Fruit fly (Drosophila melanogaster): ENCODE results near the gene SK.

SK gene

DNA sequence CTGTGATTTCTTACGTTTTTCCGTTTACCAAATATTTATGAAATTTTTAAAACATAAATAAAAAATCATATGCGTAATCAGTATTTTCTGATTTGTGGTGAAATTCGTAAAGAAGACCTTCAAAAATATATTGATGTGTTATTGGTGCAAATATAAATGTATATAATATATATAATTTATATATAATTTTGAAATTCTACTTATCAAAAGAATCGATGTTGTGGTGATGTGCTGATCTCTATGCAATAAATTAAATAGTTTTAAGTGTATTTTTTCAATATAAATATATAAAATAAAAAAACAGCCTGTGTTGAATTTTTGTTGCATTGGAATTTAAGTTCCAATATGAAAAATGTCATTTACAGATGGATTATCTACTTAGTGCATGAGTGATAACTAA, 89.2 kb downstream of the SK start, which contains the start of gene CG15784:
Gene CG15784 (plus strand): TSS at position 301 of the 400 bp plus-strand sequence.
- no peak for TF ChIP-seq insv (optimal IDR thresholded peaks at IDR 0.05)
- TF ChIP-seq ttk (optimal IDR thresholded peaks at IDR 0.05), result no peak
- no peak for TF ChIP-seq h (optimal IDR thresholded peaks at IDR 0.05)
- no peak for TF ChIP-seq psq (optimal IDR thresholded peaks at IDR 0.05)
- TF ChIP-seq Sin3A (optimal IDR thresholded peaks at IDR 0.05), result no peak
- TF ChIP-seq Myc (optimal IDR thresholded peaks at IDR 0.05), result no peak

DNA sequence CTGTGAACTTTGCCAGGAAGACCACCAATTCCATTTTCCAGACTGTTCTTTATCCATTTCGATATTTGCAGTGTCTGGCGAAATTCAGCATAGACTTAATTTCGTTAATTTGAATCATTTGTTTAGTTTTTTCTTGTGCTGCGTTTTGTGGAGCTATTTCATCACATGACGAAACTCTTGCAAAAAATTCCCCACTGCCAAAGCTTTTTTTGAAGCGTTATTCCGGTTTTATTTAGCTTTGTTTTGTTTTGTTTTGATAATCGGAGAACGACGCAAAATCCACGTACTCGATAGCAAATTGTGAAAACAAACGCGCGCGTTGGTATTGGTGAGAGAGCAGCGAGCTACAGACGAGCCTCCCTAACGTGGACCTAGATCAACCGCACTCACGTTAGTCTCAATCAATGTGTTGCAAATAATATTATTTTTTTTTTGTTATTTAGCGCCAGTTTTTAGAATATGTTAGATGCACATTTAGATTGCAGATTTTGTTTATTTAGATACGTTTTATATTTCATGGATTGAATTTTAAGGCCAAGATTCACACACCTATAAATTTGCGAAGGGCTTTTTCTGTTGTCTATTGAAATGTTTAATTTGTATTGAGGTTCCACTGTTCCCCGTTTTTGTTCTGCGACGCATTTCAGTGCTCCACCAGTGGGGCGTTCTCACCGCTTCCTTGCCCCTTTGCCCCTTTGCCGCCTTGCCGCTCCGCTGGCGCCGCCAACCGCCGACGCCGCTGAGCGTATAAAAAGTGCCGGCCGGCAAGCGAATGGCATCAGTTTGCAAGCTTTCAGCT, 89.9 kb downstream of the SK start:
- TF ChIP-seq psq (optimal IDR thresholded peaks at IDR 0.05), result no peak
- no peak for TF ChIP-seq ttk (optimal IDR thresholded peaks at IDR 0.05)
- TF ChIP-seq Myc (optimal IDR thresholded peaks at IDR 0.05), result no peak
- TF ChIP-seq h (optimal IDR thresholded peaks at IDR 0.05), result no peak
- no peak for TF ChIP-seq insv (optimal IDR thresholded peaks at IDR 0.05)
- no peak for TF ChIP-seq Sin3A (optimal IDR thresholded peaks at IDR 0.05)

DNA sequence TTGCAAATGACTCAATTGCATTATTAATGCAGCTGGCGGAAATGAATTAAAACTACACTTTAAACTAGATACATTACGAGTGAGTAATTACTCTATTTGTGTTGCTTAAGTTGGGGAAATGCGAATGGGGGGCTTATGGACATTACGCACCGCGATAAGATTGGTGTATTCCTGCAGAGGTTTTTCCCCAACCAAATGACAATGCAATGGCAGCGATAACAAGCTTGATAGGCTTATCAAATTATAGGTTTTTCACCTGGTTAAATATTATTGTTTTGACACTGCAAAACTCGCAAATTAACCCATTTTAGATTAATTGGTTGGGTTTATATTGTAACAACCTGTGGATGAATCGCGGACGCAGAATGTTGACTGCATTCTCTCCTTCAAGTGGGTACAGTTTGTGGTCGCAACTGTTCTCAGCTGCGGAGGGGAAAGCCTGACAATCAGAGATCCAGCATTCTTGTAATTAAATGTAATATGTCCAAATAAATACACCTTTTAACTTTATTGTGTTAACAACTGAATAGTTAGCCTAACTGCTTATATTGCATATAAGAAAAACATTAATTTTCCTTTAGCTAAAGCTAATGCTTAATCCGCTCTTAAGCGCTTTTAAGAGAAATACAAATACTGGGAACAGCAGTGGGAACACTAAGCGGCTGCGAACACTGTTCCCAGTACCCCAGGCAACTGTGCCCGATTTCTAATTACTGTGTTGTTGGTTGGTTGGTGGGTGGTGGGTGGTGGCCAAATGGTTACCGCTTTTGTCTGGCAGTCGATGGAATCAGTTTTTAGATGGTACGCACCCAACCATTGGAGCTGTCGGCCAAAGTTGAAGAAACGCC, 92.8 kb downstream of the SK start:
- TF ChIP-seq ttk (optimal IDR thresholded peaks at IDR 0.05), result no peak
- no peak for TF ChIP-seq Myc (optimal IDR thresholded peaks at IDR 0.05)
- no peak for TF ChIP-seq h (optimal IDR thresholded peaks at IDR 0.05)
- TF ChIP-seq Sin3A (optimal IDR thresholded peaks at IDR 0.05), result no peak
- TF ChIP-seq insv (optimal IDR thresholded peaks at IDR 0.05), result no peak

DNA sequence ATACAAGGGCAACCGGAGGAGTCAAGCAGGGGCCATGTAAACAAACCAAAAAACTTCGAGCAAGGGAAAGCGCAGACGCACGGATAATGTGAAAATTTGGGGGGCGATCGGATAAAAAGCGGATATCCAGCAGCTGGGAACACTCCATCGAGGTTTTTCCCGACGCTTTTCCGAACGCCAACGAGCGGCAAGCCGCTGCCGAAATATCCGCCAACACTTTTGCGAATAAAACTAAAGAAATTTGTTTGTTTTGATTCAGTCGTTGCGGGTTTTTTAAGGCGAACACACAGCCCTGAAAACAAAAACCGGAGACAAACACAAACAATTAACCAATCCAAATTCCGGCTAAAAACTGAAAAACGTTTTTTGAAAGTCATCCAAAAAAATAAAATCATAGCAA, 106.4 kb downstream of the SK start, which contains the start of gene SPR:
Gene SPR (plus strand): TSS at position 253 of the 400 bp plus-strand sequence.
- TF ChIP-seq insv (optimal IDR thresholded peaks at IDR 0.05), result no peak
- TF ChIP-seq h (optimal IDR thresholded peaks at IDR 0.05), result no peak
- no peak for TF ChIP-seq Myc (optimal IDR thresholded peaks at IDR 0.05)
- no peak for TF ChIP-seq psq (optimal IDR thresholded peaks at IDR 0.05)
- TF ChIP-seq Sin3A (optimal IDR thresholded peaks at IDR 0.05), result no peak
- TF ChIP-seq ttk (optimal IDR thresholded peaks at IDR 0.05), result no peak
